Fruit fly (Drosophila melanogaster) whole organism, embryonic: ENCODE data around the gene CG7025.

Source experiments
- ATbp ChIP-seq: fragments of 200-800 bp; sonication (Bioruptor generic); optimal IDR thresholded peaks from 2 replicates; lab custom pipeline; 2017; ENCODE audit warnings: missing biosample characterization, mild to moderate bottlenecking, missing genetic modification characterization, missing genetic modification reagents
- Antp ChIP-seq: fragments of 200-800 bp; sonication (Bioruptor generic); optimal IDR thresholded peaks from 3 replicates; lab custom pipeline; 2016; ENCODE audit warnings: missing biosample characterization, missing genetic modification characterization
- Bgb ChIP-seq: fragments of 200-800 bp; sonication (Bioruptor generic); IDR thresholded peaks from 2 replicates; pipeline ENCODE4 v1.3.6; 2022; ENCODE audit warnings: missing biosample characterization, missing genetic modification characterization; ENCODE audit not compliant: partially characterized antibody
- CG11093 ChIP-seq: fragments of 200-800 bp; sonication (Bioruptor generic); IDR thresholded peaks from 3 replicates; pipeline ENCODE4 v1.3.6; 2022; ENCODE audit warnings: missing biosample characterization, missing genetic modification characterization
- CG11456 ChIP-seq: fragments of 200-800 bp; sonication (Bioruptor generic); IDR thresholded peaks from 3 replicates; pipeline ENCODE4 v1.3.6; 2022; ENCODE audit warnings: missing biosample characterization, missing genetic modification characterization
- CG12391 ChIP-seq: fragments of 200-800 bp; sonication (Bioruptor generic); optimal IDR thresholded peaks from 3 replicates; lab custom pipeline; 2018; ENCODE audit warnings: missing biosample characterization, mild to moderate bottlenecking, missing genetic modification characterization, moderate library complexity
- CG14667 ChIP-seq: fragments of 200-800 bp; sonication (Bioruptor generic); IDR thresholded peaks from 2 replicates; pipeline ENCODE4 v1.3.6; 2022; ENCODE audit warnings: missing biosample characterization, missing genetic modification characterization
- CG15073 ChIP-seq: fragments of 200-800 bp; sonication (Bioruptor generic); optimal IDR thresholded peaks from 2 replicates; lab custom pipeline; 2016; ENCODE audit warnings: missing biosample characterization, missing genetic modification characterization
- CG17361 ChIP-seq: fragments of 200-800 bp; sonication (Bioruptor generic); IDR thresholded peaks from 3 replicates; pipeline ENCODE4 v1.3.6; 2022; ENCODE audit warnings: missing biosample characterization, missing genetic modification characterization
- CG18011 ChIP-seq: fragments of 200-800 bp; sonication (Bioruptor generic); optimal IDR thresholded peaks from 2 replicates; lab custom pipeline; 2017; ENCODE audit warnings: missing biosample characterization, missing genetic modification characterization, mild to moderate bottlenecking, moderate library complexity, missing genotype
- CG2199 ChIP-seq: fragments of 200-800 bp; sonication (Bioruptor generic); IDR thresholded peaks from 3 replicates; pipeline ENCODE4 v1.3.6; 2022; ENCODE audit warnings: missing biosample characterization, missing genetic modification characterization
- CG2875 ChIP-seq: fragments of 200-800 bp; sonication (Bioruptor generic); optimal IDR thresholded peaks from 2 replicates; lab custom pipeline; 2017; ENCODE audit warnings: missing biosample characterization, mild to moderate bottlenecking, missing genetic modification characterization, missing genetic modification reagents
- CG31224 ChIP-seq: fragments of 200-800 bp; sonication (Bioruptor generic); IDR thresholded peaks from 2 replicates; pipeline ENCODE4 v1.3.6; 2022; ENCODE audit warnings: missing biosample characterization, missing genetic modification characterization
- CG31365 ChIP-seq: fragments of 200-800 bp; sonication (Bioruptor generic); optimal IDR thresholded peaks from 2 replicates; lab custom pipeline; 2018; ENCODE audit warnings: missing biosample characterization, mild to moderate bottlenecking, missing genetic modification characterization
- CG32532 ChIP-seq: fragments of 200-800 bp; sonication (Bioruptor generic); IDR thresholded peaks from 2 replicates; pipeline ENCODE4 v1.3.6; 2022; ENCODE audit warnings: missing biosample characterization, missing genetic modification characterization
- CG32772 ChIP-seq: fragments of 200-800 bp; sonication (Bioruptor generic); IDR thresholded peaks from 2 replicates; pipeline ENCODE4 v1.3.6; 2022; ENCODE audit warnings: missing biosample characterization, missing genetic modification characterization
- CG3995 ChIP-seq: fragments of 200-800 bp; sonication (Bioruptor generic); optimal IDR thresholded peaks from 3 replicates; lab custom pipeline; 2016; ENCODE audit warnings: missing biosample characterization, missing genetic modification characterization
- CG4328 ChIP-seq: fragments of 200-800 bp; sonication (Bioruptor generic); optimal IDR thresholded peaks from 3 replicates; lab custom pipeline; 2017; ENCODE audit warnings: missing biosample characterization, missing genetic modification reagents, missing genetic modification characterization
- CG43689 ChIP-seq: fragments of 200-800 bp; sonication (Bioruptor generic); IDR thresholded peaks from 2 replicates; pipeline ENCODE4 v1.3.6; 2022; ENCODE audit warnings: missing biosample characterization, missing genetic modification characterization
- CG8290 ChIP-seq, 3 experiments: fragments of 200-800 bp; sonication (Bioruptor generic); optimal IDR thresholded peaks; 2 replicates each; lab custom pipeline; 2016 to 2019; ENCODE audit warnings: missing biosample characterization in 3 of 3, missing genetic modification characterization in 3 of 3, mild to moderate bottlenecking in 2 of 3, moderate library complexity in 1 of 3
- CG8765 ChIP-seq: fragments of 200-800 bp; sonication (Bioruptor generic); IDR thresholded peaks from 2 replicates; pipeline ENCODE4 v1.3.6; 2022; ENCODE audit warnings: missing biosample characterization, missing genetic modification characterization
- CG9215 ChIP-seq: fragments of 200-800 bp; sonication (Bioruptor generic); IDR thresholded peaks from 2 replicates; pipeline ENCODE4 v1.3.6; 2022; ENCODE audit warnings: missing biosample characterization, missing genetic modification characterization
- CG9817 ChIP-seq: fragments of 200-800 bp; sonication (Bioruptor generic); optimal IDR thresholded peaks from 2 replicates; lab custom pipeline; 2018; ENCODE audit warnings: missing biosample characterization, mild to moderate bottlenecking, missing genetic modification characterization, moderate library complexity
- Chrac-16 ChIP-seq: fragments of 200-800 bp; sonication (Bioruptor generic); optimal IDR thresholded peaks from 3 replicates; lab custom pipeline; 2016; ENCODE audit warnings: missing biosample characterization, missing genetic modification characterization
- Doc2 ChIP-seq: fragments of 200-800 bp; sonication (Bioruptor generic); IDR thresholded peaks from 2 replicates; pipeline ENCODE4 v1.3.6; 2022; ENCODE audit warnings: missing biosample characterization, missing genetic modification characterization
- H15 ChIP-seq: fragments of 200-800 bp; sonication (Bioruptor generic); IDR thresholded peaks from 3 replicates; pipeline ENCODE4 v1.3.6; 2022; ENCODE audit warnings: missing biosample characterization, missing genetic modification characterization
- H2.0 ChIP-seq: fragments of 200-800 bp; sonication (Bioruptor generic); IDR thresholded peaks from 2 replicates; pipeline ENCODE4 v1.3.6; 2022; ENCODE audit warnings: missing biosample characterization, missing genetic modification characterization
- Hey ChIP-seq: fragments of 200-800 bp; sonication (Bioruptor generic); optimal IDR thresholded peaks from 3 replicates; lab custom pipeline; 2018; ENCODE audit warnings: missing biosample characterization, mild to moderate bottlenecking, missing genetic modification characterization
- Hsf ChIP-seq: fragments of 200-800 bp; sonication (Bioruptor generic); optimal IDR thresholded peaks from 3 replicates; lab custom pipeline; 2016; ENCODE audit warnings: missing biosample characterization, missing genetic modification characterization
- Myb ChIP-seq: fragments of 200-800 bp; sonication (Bioruptor generic); optimal IDR thresholded peaks from 2 replicates; lab custom pipeline; 2016; ENCODE audit warnings: missing biosample characterization, missing genetic modification characterization
- Nf-YB ChIP-seq: fragments of 200-800 bp; sonication (Bioruptor generic); optimal IDR thresholded peaks from 3 replicates; lab custom pipeline; 2019; ENCODE audit warnings: missing biosample characterization, mild to moderate bottlenecking, missing genetic modification characterization, moderate library complexity
- Rx ChIP-seq: fragments of 200-800 bp; sonication (Bioruptor generic); IDR thresholded peaks from 2 replicates; pipeline ENCODE4 v1.3.6; 2022; ENCODE audit warnings: missing biosample characterization, missing genetic modification characterization
- Spps ChIP-seq: fragments of 200-800 bp; sonication (Bioruptor generic); optimal IDR thresholded peaks from 2 replicates; lab custom pipeline; 2018; ENCODE audit warnings: missing biosample characterization, mild to moderate bottlenecking, missing genetic modification characterization
- ara ChIP-seq: fragments of 200-800 bp; sonication (Bioruptor generic); IDR thresholded peaks from 2 replicates; pipeline ENCODE4 v1.3.6; 2022; ENCODE audit warnings: missing biosample characterization, missing genetic modification characterization
- ase ChIP-seq: fragments of 200-800 bp; sonication (Bioruptor generic); IDR thresholded peaks from 3 replicates; pipeline ENCODE4 v1.3.6; 2022; ENCODE audit warnings: missing biosample characterization, missing genetic modification characterization
- chm ChIP-seq: fragments of 200-800 bp; sonication (Bioruptor generic); IDR thresholded peaks from 2 replicates; pipeline ENCODE4 v1.3.6; 2022; ENCODE audit warnings: missing biosample characterization, missing genetic modification characterization
- crp ChIP-seq, 2 experiments: fragments of 200-800 bp; sonication (Bioruptor generic); optimal IDR thresholded peaks; 2 replicates in 1 of 2; 3 replicates in 1 of 2; lab custom pipeline; 2017; ENCODE audit warnings: missing biosample characterization in 2 of 2, missing genetic modification characterization in 2 of 2, mild to moderate bottlenecking in 1 of 2, moderate library complexity in 1 of 2
- dan ChIP-seq: fragments of 200-800 bp; sonication (Bioruptor generic); IDR thresholded peaks from 2 replicates; pipeline ENCODE4 v1.3.6; 2022; ENCODE audit warnings: missing biosample characterization, missing genetic modification characterization
- dpn ChIP-seq, 2 experiments: fragments of 200-800 bp; sonication (Bioruptor generic); optimal IDR thresholded peaks; 3 replicates each; lab custom pipeline; 2016; ENCODE audit warnings: missing biosample characterization in 2 of 2, missing genetic modification characterization in 2 of 2
- exex ChIP-seq: fragments of 200-800 bp; sonication (Bioruptor generic); optimal IDR thresholded peaks from 4 replicates; lab custom pipeline; 2018; ENCODE audit warnings: missing biosample characterization, mild to moderate bottlenecking, missing genetic modification characterization, moderate library complexity
- grn ChIP-seq: fragments of 200-800 bp; sonication (Bioruptor generic); optimal IDR thresholded peaks from 3 replicates; lab custom pipeline; 2017; ENCODE audit warnings: missing biosample characterization, missing genetic modification characterization
- otp ChIP-seq: fragments of 200-800 bp; sonication (Bioruptor generic); IDR thresholded peaks from 3 replicates; pipeline ENCODE4, ENCODE4 v1.3.6; 2022; ENCODE audit warnings: missing biosample characterization, missing genetic modification characterization
- pita ChIP-seq: fragments of 200-800 bp; sonication (Bioruptor generic); optimal IDR thresholded peaks from 2 replicates; lab custom pipeline; 2017; ENCODE audit warnings: missing biosample characterization, mild to moderate bottlenecking, missing genetic modification characterization
- pnt ChIP-seq: fragments of 200-800 bp; sonication (Bioruptor generic); optimal IDR thresholded peaks from 3 replicates; lab custom pipeline; 2016; ENCODE audit warnings: missing biosample characterization, missing genetic modification characterization
- sim ChIP-seq: fragments of 200-800 bp; sonication (Bioruptor generic); IDR thresholded peaks from 2 replicates; pipeline ENCODE4 v1.3.6; 2022; ENCODE audit warnings: missing biosample characterization, missing genetic modification characterization
- sisA ChIP-seq: fragments of 200-800 bp; sonication (Bioruptor generic); IDR thresholded peaks from 2 replicates; pipeline ENCODE4 v1.3.6; 2022; ENCODE audit warnings: missing biosample characterization, missing genetic modification characterization
- stc ChIP-seq: fragments of 200-800 bp; sonication (Bioruptor generic); IDR thresholded peaks from 2 replicates; pipeline ENCODE4 v1.3.6; 2022; ENCODE audit warnings: missing biosample characterization, missing genetic modification characterization
- stwl ChIP-seq: fragments of 200-800 bp; sonication (Bioruptor generic); optimal IDR thresholded peaks from 3 replicates; lab custom pipeline; 2018; ENCODE audit warnings: missing biosample characterization, mild to moderate bottlenecking, missing genetic modification characterization, moderate library complexity
- tup ChIP-seq: fragments of 200-800 bp; sonication (Bioruptor generic); optimal IDR thresholded peaks from 2 replicates; lab custom pipeline; 2016; ENCODE audit warnings: missing biosample characterization, mild to moderate bottlenecking, missing genetic modification characterization, moderate library complexity
- yki ChIP-seq: fragments of >200 bp; optimal IDR thresholded peaks from 3 replicates; lab custom pipeline; 2018

CG7025 gene

dm6 chr2L:7641606-7642190 is 50.8 kb downstream of the CG7025 start (continued):
- TF ChIP-seq dpn (GFP tag; optimal IDR thresholded peaks at IDR 0.05; lab: Kevin White, UChicago) = peak; percentile 18 to 42
- TF ChIP-seq CG18011 (GFP tag; lab: Kevin White, UChicago) = peak; percentile 71
- peak; percentile 80 for TF ChIP-seq stwl
- peak; percentile 55; the same call in 1 of the 2 replicates for TF ChIP-seq CG43689 (GFP tag; lab: Robert Waterston, UW)
- peak; percentile 87 for TF ChIP-seq pnt (GFP tag; lab: Kevin White, UChicago)
- TF ChIP-seq dan (GFP tag; lab: Robert Waterston, UW) = peak; percentile 8; the same call in 1 of the 2 replicates
- TF ChIP-seq CG31224 = peak; percentile 69
- peak; percentile 86 for TF ChIP-seq Chrac-16 (GFP tag; lab: Kevin White, UChicago)
- no peak for TF ChIP-seq CG3995 (GFP tag; lab: Kevin White, UChicago)
- TF ChIP-seq H2.0 (GFP tag; lab: Robert Waterston, UW) = peak; percentile 75
- TF ChIP-seq ara (GFP tag; lab: Robert Waterston, UW) = peak; percentile 59
- TF ChIP-seq Hey (tag; lab: Kevin White, UChicago) = peak; percentile 58
- TF ChIP-seq CG2875 = peak; percentile 80
- TF ChIP-seq sisA = peak; percentile 86
- peak; percentile 64 for TF ChIP-seq CG8290 (GFP tag; optimal IDR thresholded peaks at IDR 0.05; lab: Kevin White, UChicago)
- no peak for TF ChIP-seq CG8290 (tag; optimal IDR thresholded peaks at IDR 0.05; lab: Kevin White, UChicago)
- TF ChIP-seq sim = peak; percentile 38; the same call in 1 of the 2 replicates
- TF ChIP-seq Nf-YB (GFP tag; lab: Kevin White, UChicago) = peak; percentile 46
- TF ChIP-seq CG17361 (GFP tag; lab: Robert Waterston, UW) = 0 out of 3 replicates have a peak, but pooled peaks have one; percentile 29
- peak; percentile 83 for TF ChIP-seq CG14667
- TF ChIP-seq Rx (GFP tag; lab: Robert Waterston, UW) = peak; percentile 86
- TF ChIP-seq CG9817 = peak; percentile 46
- TF ChIP-seq CG11093 = 0 out of 3 replicates have a peak, but pooled peaks have one; percentile 8
- TF ChIP-seq chm = peak; percentile 91
- TF ChIP-seq CG12391 (tag; lab: Kevin White, UChicago) = peak; percentile 77
- peak; percentile 77 for TF ChIP-seq ATbp
- peak; percentile 45 for TF ChIP-seq yki (lab: Kevin White, UChicago)
- TF ChIP-seq CG11456 (GFP tag; lab: Robert Waterston, UW) = peak; percentile 97
- peak; percentile 76 for TF ChIP-seq CG32532
- peak; percentile 90 for TF ChIP-seq Antp
- no peak for TF ChIP-seq CG15073
- TF ChIP-seq CG8765 = peak; percentile 62; the same call in 1 of the 2 replicates
- peak; percentile 92 for TF ChIP-seq Myb (GFP tag; lab: Kevin White, UChicago)
- TF ChIP-seq ase (GFP tag; lab: Robert Waterston, UW) = peak; percentile 85
- TF ChIP-seq grn (GFP tag; lab: Kevin White, UChicago) = no peak
- TF ChIP-seq CG9215 = peak; percentile 39; the same call in 1 of the 2 replicates
- peak; percentile 80 for TF ChIP-seq CG32772 (GFP tag; lab: Robert Waterston, UW)
- peak; percentile 94 for TF ChIP-seq CG2199 (GFP tag; lab: Robert Waterston, UW)
- peak; percentile 35 for TF ChIP-seq pita (GFP tag; lab: Kevin White, UChicago)
- TF ChIP-seq tup (GFP tag; lab: Kevin White, UChicago) = no peak
- TF ChIP-seq Hsf (GFP tag; lab: Kevin White, UChicago) = peak; percentile 0
- TF ChIP-seq Spps (tag; lab: Kevin White, UChicago) = no peak
- TF ChIP-seq CG31365 (tag; lab: Kevin White, UChicago) = peak; percentile 96
- TF ChIP-seq Doc2 (GFP tag; lab: Robert Waterston, UW) = peak; percentile 58; the same call in 1 of the 2 replicates
- TF ChIP-seq Bgb = peak; percentile 33; the same call in 1 of the 2 replicates
- no peak for TF ChIP-seq exex (tag; lab: Kevin White, UChicago)
- peak; percentile 51; the same call in 1 of the 2 replicates for TF ChIP-seq stc (GFP tag; lab: Robert Waterston, UW)
- peak in 1 of 2 experiments; percentile 42 for TF ChIP-seq crp (GFP tag; optimal IDR thresholded peaks at IDR 0.05; lab: Kevin White, UChicago)
- TF ChIP-seq H15 (GFP tag; lab: Robert Waterston, UW) = peak; percentile 88
- TF ChIP-seq CG4328 (GFP tag; lab: Kevin White, UChicago) = no peak
- peak; percentile 88 for TF ChIP-seq otp
